Fruit fly (Drosophila melanogaster) Kc167 (cell line): Measurements from ENCODE around the gene tay.

Source experiments
- Myc ChIP-seq: fragments of >200 bp; optimal IDR thresholded peaks from 2 replicates; lab custom pipeline; 2017; ENCODE audit warnings: missing external identifiers
- Sin3A ChIP-seq: fragments of >200 bp; optimal IDR thresholded peaks from 2 replicates; lab custom pipeline; 2018; ENCODE audit warnings: missing external identifiers
- h ChIP-seq: fragments of >200 bp; optimal IDR thresholded peaks from 3 replicates; lab custom pipeline; 2018; ENCODE audit warnings: missing external identifiers
- insv ChIP-seq: fragments of >200 bp; optimal IDR thresholded peaks from 3 replicates; lab custom pipeline; 2018; ENCODE audit warnings: missing external identifiers
- psq ChIP-seq: fragments of >200 bp; optimal IDR thresholded peaks from 2 replicates; lab custom pipeline; 2017; ENCODE audit warnings: missing external identifiers
- ttk ChIP-seq: sonication (Bioruptor generic); optimal IDR thresholded peaks from 2 replicates; lab custom pipeline; 2017; ENCODE audit warnings: missing external identifiers

The tay gene

dm6 chrX:15859387-15859786, 27.7 kb downstream of the tay start, which contains the start of gene AlkB:
Gene AlkB, minus strand, starts transcription at chrX:15859487.
- TF ChIP-seq psq (lab: Kevin White, UChicago) (no peak), Myc (lab: Kevin White, UChicago) (no peak), insv (lab: Kevin White, UChicago) (no peak), h (lab: Kevin White, UChicago) (no peak), Sin3A (no peak), ttk (lab: Kevin White, UChicago) (no peak)

DNA sequence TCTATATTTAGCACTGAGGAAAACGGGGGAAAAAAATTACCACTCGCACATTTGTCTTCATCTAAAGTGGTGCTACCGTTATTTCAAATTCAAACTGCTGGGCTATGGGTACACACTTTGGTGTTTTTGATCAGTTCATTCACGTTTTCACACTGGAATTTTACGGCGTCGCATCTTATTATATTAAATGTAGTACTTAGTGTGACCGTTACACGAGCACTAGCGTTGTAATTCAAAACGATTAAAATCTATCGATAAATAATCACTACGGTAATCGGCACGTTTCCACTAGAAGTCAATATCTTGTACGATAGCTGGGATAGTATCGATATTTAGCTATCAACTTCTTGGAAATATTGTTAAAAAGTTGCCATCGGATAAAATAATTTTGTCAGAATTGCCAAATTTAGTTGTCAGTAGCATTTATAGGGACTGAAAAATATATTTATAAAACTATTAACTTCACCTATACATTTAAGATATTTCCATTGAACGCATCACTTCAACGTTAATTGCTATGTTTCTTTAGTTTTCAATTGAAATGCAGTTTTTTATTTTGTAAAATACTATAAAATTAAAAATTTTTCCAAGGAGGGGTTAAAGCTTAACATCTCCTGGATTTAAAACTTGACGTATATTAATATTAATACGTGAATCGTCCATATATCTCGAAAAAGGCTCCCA, 29.4 kb downstream of the tay start, which contains the start of the genes CG46440 and Myb:
Gene CG46440 (minus strand): TSS at position 223 of the 684 bp plus-strand sequence.
Gene Myb (minus strand): TSS at position 223 of the 684 bp plus-strand sequence.
- TF ChIP-seq ttk (lab: Kevin White, UChicago) (no peak), h (lab: Kevin White, UChicago) (no peak), insv (lab: Kevin White, UChicago) (no peak), Myc (lab: Kevin White, UChicago) (no peak), Sin3A (no peak), psq (lab: Kevin White, UChicago) (no peak)

- TF ChIP-seq psq (lab: Kevin White, UChicago) (no peak), Myc (lab: Kevin White, UChicago) (no peak), insv (lab: Kevin White, UChicago) (no peak), ttk (lab: Kevin White, UChicago) (no peak), h (lab: Kevin White, UChicago) (no peak), Sin3A (no peak)
Observed at dm6 chrX:15852815-15853542, 34.1 kb downstream of the tay start, which contains the start of the genes UBL3 and CG15914. Gene UBL3, minus strand, starts transcription at chrX:15853175. Gene CG15914, plus strand, starts transcription at chrX:15853421.

DNA sequence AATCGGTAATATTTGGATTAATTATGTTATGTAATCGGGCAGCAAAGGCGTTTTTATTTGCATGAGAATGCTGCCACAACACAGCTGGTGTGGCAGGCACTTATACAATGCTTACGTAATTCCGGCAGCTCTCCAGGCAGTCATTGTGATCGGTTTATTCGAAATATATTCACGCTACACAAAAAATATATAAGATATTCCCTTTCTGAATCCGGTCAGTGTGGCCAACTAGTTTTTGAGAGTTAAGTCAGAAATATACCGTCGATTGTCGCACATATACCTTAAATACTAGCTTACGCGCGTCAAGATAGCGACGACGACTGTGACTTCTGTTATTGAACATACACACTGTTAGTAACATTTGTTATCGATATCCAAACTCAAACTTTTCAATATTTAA, 38.1 kb downstream of the tay start, which contains the start of gene sun:
Gene sun (minus strand): TSS at position 238 of the 400 bp plus-strand sequence.
- TF ChIP-seq Myc (lab: Kevin White, UChicago) (no peak), ttk (lab: Kevin White, UChicago) (no peak), h (lab: Kevin White, UChicago) (no peak), psq (lab: Kevin White, UChicago) (no peak), insv (lab: Kevin White, UChicago) (no peak), Sin3A (no peak)

dm6 chrX:15844139-15844538, 43.0 kb downstream of the tay start, which contains the start of the genes ArgRS and CG8578:
Gene ArgRS, minus strand, starts transcription at chrX:15844145.
Gene CG8578, plus strand, starts transcription at chrX:15844476.
- no peak for TF ChIP-seq psq (lab: Kevin White, UChicago)
- TF ChIP-seq Myc (lab: Kevin White, UChicago): no peak
- no peak for TF ChIP-seq insv (lab: Kevin White, UChicago)
- TF ChIP-seq ttk (lab: Kevin White, UChicago): no peak
- TF ChIP-seq h (lab: Kevin White, UChicago): no peak
- TF ChIP-seq Sin3A: no peak

dm6 chrX:15841346-15841745, 45.8 kb downstream of the tay start:
- TF ChIP-seq ttk (lab: Kevin White, UChicago) (no peak), psq (lab: Kevin White, UChicago) (no peak), Myc (lab: Kevin White, UChicago) (no peak), insv (lab: Kevin White, UChicago) (no peak), h (lab: Kevin White, UChicago) (no peak), Sin3A (no peak)

- TF ChIP-seq Myc (lab: Kevin White, UChicago): no peak
- no peak for TF ChIP-seq h (lab: Kevin White, UChicago)
- no peak for TF ChIP-seq psq (lab: Kevin White, UChicago)
- no peak for TF ChIP-seq ttk (lab: Kevin White, UChicago)
- TF ChIP-seq insv (lab: Kevin White, UChicago): no peak
- TF ChIP-seq Sin3A: no peak
Observed at dm6 chrX:15840003-15840402, 47.1 kb downstream of the tay start.

DNA sequence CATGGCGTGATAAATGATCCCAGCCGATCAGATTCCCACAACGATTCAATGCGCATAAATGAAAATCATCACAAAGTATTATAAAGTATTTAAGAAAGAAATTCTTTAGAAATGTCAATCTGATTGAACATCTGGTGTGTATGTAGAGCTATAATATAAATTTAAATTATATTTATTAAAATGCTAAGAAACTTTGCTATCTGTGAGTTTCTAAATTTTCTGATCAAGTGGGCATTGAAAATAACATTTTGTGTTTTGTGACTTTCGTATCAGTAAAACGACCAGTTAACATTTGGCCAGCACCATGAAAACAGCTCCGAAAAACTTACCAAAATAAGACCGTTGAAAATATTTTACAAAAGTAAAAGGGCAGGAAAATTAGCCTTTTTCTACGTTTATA, 49.6 kb downstream of the tay start, which contains the start of gene CG8565:
Gene CG8565 (plus strand): TSS at position 301 of the 400 bp plus-strand sequence.
- TF ChIP-seq h (lab: Kevin White, UChicago) (no peak), Myc (lab: Kevin White, UChicago) (no peak), psq (lab: Kevin White, UChicago) (no peak), insv (lab: Kevin White, UChicago) (no peak), ttk (lab: Kevin White, UChicago) (no peak), Sin3A (no peak)

DNA sequence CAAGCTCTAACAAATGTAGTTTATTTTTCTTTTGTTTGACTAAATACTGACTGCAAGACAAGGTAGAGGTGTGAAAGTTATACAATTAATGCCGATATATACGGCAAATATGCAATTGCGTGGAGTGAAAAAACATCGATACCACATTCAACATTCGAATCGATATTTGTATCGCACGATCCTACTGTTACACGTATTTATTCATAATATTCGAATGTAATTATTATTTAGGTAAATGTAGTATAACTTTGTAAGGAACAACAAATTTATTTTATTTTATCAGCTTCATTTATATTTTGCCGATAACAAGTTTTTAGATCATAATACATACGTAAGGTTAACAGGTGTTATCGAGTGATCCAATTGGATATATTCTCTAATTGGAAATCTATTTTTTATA, 51.7 kb downstream of the tay start, which contains the start of gene Chc:
Gene Chc (minus strand): TSS at position 98 of the 400 bp plus-strand sequence.
- TF ChIP-seq Myc (lab: Kevin White, UChicago): no peak
- TF ChIP-seq insv (lab: Kevin White, UChicago): no peak
- no peak for TF ChIP-seq h (lab: Kevin White, UChicago)
- TF ChIP-seq psq (lab: Kevin White, UChicago): no peak
- no peak for TF ChIP-seq ttk (lab: Kevin White, UChicago)
- TF ChIP-seq Sin3A: no peak

DNA sequence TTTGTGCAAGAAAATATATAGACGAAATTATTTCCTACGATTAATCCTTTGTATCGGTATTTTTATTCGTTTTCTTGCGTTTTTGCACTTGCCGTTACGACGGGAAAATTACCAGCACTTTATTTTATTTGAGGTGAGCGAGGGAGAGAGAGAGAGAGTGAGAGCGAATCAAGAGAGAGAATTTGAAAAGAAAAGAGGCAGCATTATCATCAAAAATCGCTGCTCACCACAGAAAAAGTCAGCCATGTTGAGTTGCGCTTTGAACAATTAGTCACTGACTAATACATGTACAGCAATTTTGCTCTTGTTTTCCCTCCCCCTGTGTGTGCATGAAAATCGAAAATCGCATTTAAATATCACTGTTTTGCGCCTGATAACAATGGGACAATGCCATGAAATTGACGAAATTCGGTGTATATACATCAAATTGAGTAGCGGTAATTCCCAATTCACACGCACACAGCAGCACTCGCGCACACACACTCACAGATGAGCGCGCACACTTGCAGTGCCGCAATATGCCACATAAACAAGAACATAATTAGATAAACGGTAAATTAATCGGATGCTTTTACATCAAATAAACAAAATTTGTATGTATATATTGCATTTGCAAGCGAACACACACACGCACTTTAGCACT, 52.4 kb downstream of the tay start:
- no peak for TF ChIP-seq ttk (lab: Kevin White, UChicago)
- no peak for TF ChIP-seq psq (lab: Kevin White, UChicago)

DNA sequence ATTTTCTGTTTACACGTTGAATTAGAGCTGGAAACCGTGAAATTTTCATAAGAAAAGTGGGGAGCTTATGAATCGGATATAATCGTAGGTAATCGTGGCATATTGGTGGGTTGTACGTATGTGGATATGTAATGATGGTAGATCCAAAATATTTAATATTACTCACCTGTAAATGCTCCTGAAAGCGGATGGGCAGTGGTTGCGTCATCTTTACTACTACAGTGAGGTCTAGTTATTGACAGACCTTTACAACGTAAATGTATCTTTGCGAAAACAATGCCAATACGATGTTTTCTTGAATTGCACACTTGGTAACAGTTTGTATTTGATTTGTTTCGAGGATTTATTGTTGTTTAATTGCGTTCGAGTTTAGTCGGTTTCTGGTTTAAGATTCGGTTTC, 53.2 kb downstream of the tay start:
- TF ChIP-seq insv (lab: Kevin White, UChicago): no peak
